Worm (Caenorhabditis elegans) whole organism, L2 larva: Measurements from ENCODE around the gene T13A10.64.
"Not testable (repeated sequence)": the region's sequence is repeated elsewhere in the genome, so short reads cannot be mapped to it uniquely, and the experiment has no call there.

ENCODE experiments used
- C34F6.9 ChIP-seq: fragments of 150-350 bp; optimal IDR thresholded peaks from 2 replicates; lab custom pipeline; 2014; ENCODE audit warnings: missing biosample characterization, missing genetic modification characterization
- R02D3.7 ChIP-seq: fragments of 150-350 bp; optimal IDR thresholded peaks from 2 replicates; lab custom pipeline; 2014; ENCODE audit warnings: missing biosample characterization, missing genetic modification characterization
- Y55F3AM.14 ChIP-seq: fragments of 200-800 bp; sonication (Bioruptor generic); optimal IDR thresholded peaks from 2 replicates; lab custom pipeline; 2018; ENCODE audit warnings: mild to moderate bottlenecking, missing genetic modification characterization, missing compliant biosample characterization
- alr-1 ChIP-seq: fragments of 150-350 bp; optimal IDR thresholded peaks from 2 replicates; lab custom pipeline; 2014; ENCODE audit warnings: missing biosample characterization, missing genetic modification characterization
- aly-2 ChIP-seq: fragments of 150-350 bp; optimal IDR thresholded peaks from 2 replicates; lab custom pipeline; 2014; ENCODE audit warnings: missing biosample characterization, missing genetic modification characterization
- blmp-1 ChIP-seq: sonication (generic microtip); optimal IDR thresholded peaks from 2 replicates; lab custom pipeline; 2017; ENCODE audit warnings: missing genetic modification characterization, mild to moderate bottlenecking, missing compliant biosample characterization, antibody characterized with exemption, moderate library complexity; ENCODE audit not compliant: insufficient read depth
- ceh-16 ChIP-seq: fragments of 150-350 bp; optimal IDR thresholded peaks from 2 replicates; lab custom pipeline; 2014; ENCODE audit warnings: missing biosample characterization, missing genetic modification characterization
- ceh-82 ChIP-seq: fragments of 150-350 bp; optimal IDR thresholded peaks from 2 replicates; lab custom pipeline; 2014; ENCODE audit warnings: missing biosample characterization, missing genetic modification characterization
- crh-2 ChIP-seq: sonication (generic microtip); optimal IDR thresholded peaks from 2 replicates; lab custom pipeline; 2017; ENCODE audit warnings: missing biosample characterization, missing genetic modification characterization
- dmd-4 ChIP-seq: sonication (generic microtip); optimal IDR thresholded peaks from 2 replicates; lab custom pipeline; 2017; ENCODE audit warnings: missing biosample characterization, missing genetic modification characterization
- egl-27 ChIP-seq: sonication (generic microtip); optimal IDR thresholded peaks from 3 replicates; lab custom pipeline; 2017; ENCODE audit warnings: missing biosample characterization, missing genetic modification reagents, missing genetic modification characterization
- elt-1 ChIP-seq: fragments of 150-350 bp; optimal IDR thresholded peaks from 2 replicates; lab custom pipeline; 2014; ENCODE audit warnings: missing biosample characterization, missing genetic modification characterization
- elt-3 ChIP-seq: sonication (generic microtip); optimal IDR thresholded peaks from 2 replicates; lab custom pipeline; 2017; ENCODE audit warnings: missing biosample characterization, missing genetic modification characterization
- fos-1 ChIP-seq: fragments of 150-350 bp; optimal IDR thresholded peaks from 2 replicates; lab custom pipeline; 2014; ENCODE audit warnings: missing biosample characterization, missing genetic modification characterization
- gmeb-1 ChIP-seq: fragments of 150-350 bp; optimal IDR thresholded peaks from 2 replicates; lab custom pipeline; 2014; ENCODE audit warnings: missing biosample characterization, missing genetic modification characterization
- lin-39 ChIP-seq: fragments of 150-350 bp; optimal IDR thresholded peaks from 2 replicates; lab custom pipeline; 2014; ENCODE audit warnings: missing biosample characterization, missing genetic modification reagents, missing genetic modification characterization
- lsy-2 ChIP-seq, 2 experiments: fragments of 150-350 bp in 1 of 2; sonication (generic microtip) in 1 of 2; optimal IDR thresholded peaks; 2 replicates each; lab custom pipeline; 2014 to 2017; ENCODE audit warnings: missing biosample characterization in 2 of 2, missing genetic modification characterization in 2 of 2
- mab-5 ChIP-seq: fragments of 150-350 bp; optimal IDR thresholded peaks from 2 replicates; lab custom pipeline; 2014; ENCODE audit warnings: missing biosample characterization, missing genetic modification characterization
- mbf-1 ChIP-seq: sonication (generic microtip); optimal IDR thresholded peaks from 2 replicates; lab custom pipeline; 2017; ENCODE audit warnings: missing biosample characterization, missing genetic modification characterization
- mdl-1 ChIP-seq, 2 experiments: fragments of 150-350 bp in 1 of 2; sonication (generic microtip) in 1 of 2; optimal IDR thresholded peaks; 2 replicates each; lab custom pipeline; 2017; ENCODE audit warnings: missing biosample characterization in 2 of 2, missing genetic modification characterization in 2 of 2
- nhr-10 ChIP-seq: sonication (generic microtip); optimal IDR thresholded peaks from 2 replicates; lab custom pipeline; 2017; ENCODE audit warnings: missing biosample characterization, missing genetic modification characterization
- nhr-11 ChIP-seq: fragments of 150-350 bp; optimal IDR thresholded peaks from 2 replicates; lab custom pipeline; 2014; ENCODE audit warnings: missing biosample characterization, missing genetic modification characterization
- nhr-12 ChIP-seq: fragments of 150-350 bp; optimal IDR thresholded peaks from 2 replicates; lab custom pipeline; 2014; ENCODE audit warnings: missing biosample characterization, missing genetic modification characterization
- nhr-129 ChIP-seq: fragments of 150-350 bp; optimal IDR thresholded peaks from 2 replicates; lab custom pipeline; 2014; ENCODE audit warnings: missing biosample characterization, missing genetic modification characterization
- nhr-21 ChIP-seq: fragments of 150-350 bp; optimal IDR thresholded peaks from 2 replicates; lab custom pipeline; 2014; ENCODE audit warnings: missing biosample characterization, missing genetic modification characterization
- nhr-237 ChIP-seq: fragments of 150-350 bp; optimal IDR thresholded peaks from 2 replicates; lab custom pipeline; 2014; ENCODE audit warnings: missing biosample characterization, missing genetic modification characterization
- nhr-25 ChIP-seq: fragments of 150-350 bp; sonication (generic microtip); optimal IDR thresholded peaks from 3 replicates; lab custom pipeline; 2014; ENCODE audit warnings: missing biosample characterization, missing genetic modification characterization
- nhr-77 ChIP-seq: fragments of 150-350 bp; optimal IDR thresholded peaks from 2 replicates; lab custom pipeline; 2014; ENCODE audit warnings: missing biosample characterization, missing genetic modification characterization
- peb-1 ChIP-seq: fragments of 150-350 bp; optimal IDR thresholded peaks from 2 replicates; lab custom pipeline; 2014; ENCODE audit warnings: missing biosample characterization, missing genetic modification characterization
- sem-4 ChIP-seq: fragments of 150-350 bp; optimal IDR thresholded peaks from 2 replicates; lab custom pipeline; 2014; ENCODE audit warnings: missing biosample characterization, missing genetic modification reagents, missing genetic modification characterization
- skn-1 ChIP-seq: sonication (generic microtip); optimal IDR thresholded peaks from 2 replicates; lab custom pipeline; 2017; ENCODE audit warnings: missing biosample characterization, missing genetic modification characterization
- sma-9 ChIP-seq, 2 experiments: fragments of 150-350 bp in 1 of 2; sonication (generic microtip) in 1 of 2; optimal IDR thresholded peaks; 2 replicates each; lab custom pipeline; 2014 to 2016; ENCODE audit warnings: missing genetic modification characterization in 2 of 2, mild to moderate bottlenecking in 1 of 2, missing biosample characterization in 1 of 2, missing compliant biosample characterization in 1 of 2, missing genetic modification reagents in 1 of 2, moderate library complexity in 1 of 2
- snpc-4 ChIP-seq: fragments of 150-350 bp; optimal IDR thresholded peaks from 2 replicates; lab custom pipeline; 2014; ENCODE audit warnings: missing biosample characterization, missing genetic modification characterization
- unc-39 ChIP-seq: fragments of 150-350 bp; optimal IDR thresholded peaks from 2 replicates; lab custom pipeline; 2014; ENCODE audit warnings: missing biosample characterization, missing genetic modification characterization
- unc-55 ChIP-seq: fragments of 150-350 bp; sonication (generic microtip); optimal IDR thresholded peaks from 3 replicates; lab custom pipeline; 2014; ENCODE audit warnings: missing biosample characterization, missing genetic modification reagents, missing genetic modification characterization
- unc-62 ChIP-seq: fragments of 150-350 bp; optimal IDR thresholded peaks from 2 replicates; lab custom pipeline; 2014; ENCODE audit warnings: missing biosample characterization, missing genetic modification reagents, missing genetic modification characterization
- zag-1 ChIP-seq: fragments of 150-350 bp; optimal IDR thresholded peaks from 2 replicates; lab custom pipeline; 2014; ENCODE audit warnings: missing biosample characterization, missing genetic modification characterization
- ztf-1 ChIP-seq: fragments of 200-800 bp; sonication (Bioruptor generic); conservative IDR thresholded peaks from 2 replicates; pipeline ENCODE4 v1.3.6; 2022; ENCODE audit warnings: missing genetic modification characterization, missing compliant biosample characterization

T13A10.64 gene

DNA sequence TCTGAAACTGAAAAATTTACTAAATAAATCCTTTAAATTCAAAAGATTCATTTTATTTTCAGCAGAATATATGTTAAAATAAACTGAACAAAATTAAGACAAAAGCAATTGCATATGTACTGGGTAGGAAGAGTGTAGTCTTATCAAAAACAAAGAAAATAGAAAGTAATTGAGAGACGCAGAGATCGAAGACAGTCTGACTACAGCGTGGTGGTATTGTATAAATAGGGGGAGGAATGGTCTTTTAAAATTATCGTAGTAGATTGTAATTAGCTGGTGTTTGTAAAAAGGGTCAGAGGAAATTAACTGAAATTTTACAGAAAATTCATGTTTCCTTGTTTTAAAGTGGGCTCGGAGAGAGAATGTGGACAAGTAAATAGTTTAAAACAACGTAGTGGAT lies 6.2 kb upstream of the T13A10.64 start, which contains the start of gene acox-3:
Gene acox-3 (minus strand): TSS at position 7 of the 400 bp plus-strand sequence.
- TF ChIP-seq blmp-1 (tag; lab: Kevin White, UChicago) = peak; percentile 28
- no peak for TF ChIP-seq unc-55 (GFP tag; lab: Kevin White, UChicago)
- peak; percentile 58 for TF ChIP-seq gmeb-1
- TF ChIP-seq nhr-77 (tag; lab: Kevin White, UChicago) = no peak
- peak; percentile 82 for TF ChIP-seq sma-9 (GFP tag; optimal IDR thresholded peaks at IDR 0.05; lab: Kevin White, UChicago)
- TF ChIP-seq sma-9 (tag; optimal IDR thresholded peaks at IDR 0.05; lab: Kevin White, UChicago) = no peak
- peak; percentile 24 for TF ChIP-seq crh-2
- no peak for TF ChIP-seq nhr-10 (tag; lab: Kevin White, UChicago)
- TF ChIP-seq fos-1 (tag; lab: Kevin White, UChicago) = peak; percentile 56

DNA sequence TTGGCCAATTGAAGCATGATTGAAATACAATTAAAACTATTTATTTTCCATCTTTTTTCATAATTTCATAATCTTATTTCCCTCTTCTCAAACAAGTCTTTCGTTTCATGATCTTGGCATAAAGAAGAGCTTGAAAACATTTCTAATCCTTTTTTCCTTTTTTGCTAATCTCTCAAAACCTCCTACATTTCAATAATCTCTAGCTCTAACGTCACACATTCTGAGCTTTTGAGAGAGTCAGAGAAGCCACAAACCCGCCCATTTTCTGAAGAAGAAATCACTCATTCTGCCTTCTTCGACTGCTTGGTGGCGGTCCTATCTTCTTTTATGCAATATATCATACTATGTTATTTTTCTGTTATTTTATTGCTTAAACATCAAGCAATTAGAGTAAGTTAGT lies 5.1 kb upstream of the T13A10.64 start, which contains the start of gene F58F9.1:
Gene F58F9.1 (plus strand): TSS at position 251 of the 400 bp plus-strand sequence.
- TF ChIP-seq mab-5 (tag; lab: Kevin White, UChicago) = peak; percentile 36
- TF ChIP-seq unc-39 (tag; lab: Kevin White, UChicago) = no peak
- no peak for TF ChIP-seq zag-1
- peak; percentile 24 for TF ChIP-seq C34F6.9 (tag; lab: Kevin White, UChicago)
- no peak for TF ChIP-seq nhr-237 (tag; lab: Kevin White, UChicago)
- no peak for TF ChIP-seq crh-2
- TF ChIP-seq unc-62 (GFP tag; lab: Kevin White, UChicago) = no peak
- TF ChIP-seq peb-1 (tag; lab: Kevin White, UChicago) = no peak
- TF ChIP-seq nhr-25 (tag; lab: Kevin White, UChicago) = no peak
- TF ChIP-seq nhr-12 (tag; lab: Kevin White, UChicago) = no peak
- TF ChIP-seq snpc-4 = no peak
- TF ChIP-seq elt-1 (tag; lab: Kevin White, UChicago) = no peak
- TF ChIP-seq skn-1 (tag; lab: Kevin White, UChicago) = no peak
- no peak for TF ChIP-seq ztf-1 (GFP tag; lab: Robert Waterston, UW)
- TF ChIP-seq lsy-2 (tag; optimal IDR thresholded peaks at IDR 0.05; lab: Kevin White, UChicago) = peak in 1 of 2 experiments; percentile 37
- peak; percentile 79 for TF ChIP-seq unc-55 (GFP tag; lab: Kevin White, UChicago)
- no peak for TF ChIP-seq alr-1 (tag; lab: Kevin White, UChicago)
- TF ChIP-seq lin-39 = no peak
- TF ChIP-seq egl-27 (tag; lab: Kevin White, UChicago) = no peak
- no peak for TF ChIP-seq mbf-1 (tag; lab: Kevin White, UChicago)
- TF ChIP-seq nhr-11 (tag; lab: Kevin White, UChicago) = no peak

DNA sequence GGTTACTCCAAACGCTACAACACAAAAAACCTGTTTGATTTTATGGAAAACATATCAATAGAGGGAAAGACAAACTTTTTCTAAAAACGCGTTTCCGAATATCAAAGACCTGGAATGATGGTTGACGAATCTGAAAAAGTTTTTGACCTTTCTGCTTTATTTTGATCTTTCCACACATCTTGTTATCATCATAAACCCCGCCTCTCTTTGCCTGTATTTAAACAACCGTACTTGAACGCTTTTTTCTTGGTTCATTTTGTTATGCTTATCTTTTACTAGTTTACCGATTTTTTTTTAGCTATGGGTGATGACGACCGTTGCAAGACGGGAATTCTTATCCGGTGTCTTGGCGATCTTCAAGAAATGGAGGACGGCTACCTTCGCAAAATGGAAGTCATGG lies 1.7 kb upstream of the T13A10.64 start, which contains the start of gene T13A10.2:
Gene T13A10.2 (plus strand): TSS at position 301 of the 400 bp plus-strand sequence.
- not testable (repeated sequence) for TF ChIP-seq crh-2; snpc-4; dmd-4 (tag; lab: Kevin White, UChicago)

DNA sequence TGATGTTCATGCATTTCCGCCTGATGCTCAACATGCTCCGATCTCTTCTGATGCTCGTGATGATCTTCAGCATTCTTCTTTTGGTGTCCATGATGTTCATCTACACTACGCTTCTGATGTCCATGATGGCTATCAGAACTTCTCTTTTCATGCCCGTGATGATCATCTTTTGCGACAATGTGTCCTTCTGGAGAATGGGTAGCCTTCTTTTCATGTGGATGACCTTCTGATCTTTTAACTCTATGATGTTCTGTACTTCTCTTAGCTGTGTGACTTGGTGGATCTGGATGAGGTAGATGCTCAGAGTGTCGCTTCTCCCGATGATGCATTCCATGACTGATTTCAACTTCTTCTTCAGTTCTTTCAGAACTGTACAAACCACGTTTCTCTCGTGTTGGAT lies 4.2 kb downstream of the T13A10.64 start:
- no peak for TF ChIP-seq unc-39 (tag; lab: Kevin White, UChicago)
- no peak for TF ChIP-seq ceh-82 (tag; lab: Kevin White, UChicago)
- TF ChIP-seq nhr-77 (tag; lab: Kevin White, UChicago) = no peak
- no peak for TF ChIP-seq mdl-1 (tag; optimal IDR thresholded peaks at IDR 0.05; lab: Kevin White, UChicago)
- no peak for TF ChIP-seq nhr-11 (tag; lab: Kevin White, UChicago)
- no peak for TF ChIP-seq aly-2 (tag; lab: Kevin White, UChicago)
- no peak for TF ChIP-seq gmeb-1
- TF ChIP-seq mab-5 (tag; lab: Kevin White, UChicago) = no peak
- no peak for TF ChIP-seq nhr-21 (tag; lab: Kevin White, UChicago)
- no peak for TF ChIP-seq elt-3 (tag; lab: Kevin White, UChicago)
- TF ChIP-seq Y55F3AM.14 (GFP tag; lab: Kevin White, UChicago) = no peak
- TF ChIP-seq elt-1 (tag; lab: Kevin White, UChicago) = no peak
- TF ChIP-seq sem-4 = no peak
- TF ChIP-seq ceh-16 (tag; lab: Kevin White, UChicago) = no peak
- TF ChIP-seq nhr-129 (tag; lab: Kevin White, UChicago) = no peak
- TF ChIP-seq R02D3.7 (tag; lab: Kevin White, UChicago) = no peak
- TF ChIP-seq unc-62 (GFP tag; lab: Kevin White, UChicago) = no peak
- TF ChIP-seq crh-2 = no peak
